Fruit fly (Drosophila melanogaster) whole organism, embryonic: ENCODE data around the gene mRpS35.

Experiments used
- CG1024 ChIP-seq: fragments of 200-800 bp; sonication (Bioruptor generic); IDR thresholded peaks from 2 replicates; pipeline ENCODE4 v1.3.6; 2022; ENCODE audit warnings: missing biosample characterization, missing genetic modification characterization
- CG10431 ChIP-seq: fragments of 200-800 bp; sonication (Bioruptor generic); optimal IDR thresholded peaks from 3 replicates; lab custom pipeline; 2018; ENCODE audit warnings: missing biosample characterization, mild to moderate bottlenecking, missing genetic modification characterization
- CG10543 ChIP-seq: fragments of 200-800 bp; sonication (Bioruptor generic); optimal IDR thresholded peaks from 3 replicates; lab custom pipeline; 2017; ENCODE audit warnings: missing biosample characterization, mild to moderate bottlenecking, missing genetic modification characterization, moderate library complexity
- CG15011 ChIP-seq: fragments of 200-800 bp; sonication (Bioruptor generic); optimal IDR thresholded peaks from 3 replicates; lab custom pipeline; 2018; ENCODE audit warnings: missing biosample characterization, mild to moderate bottlenecking, missing genetic modification characterization
- CG17328 ChIP-seq: fragments of 200-800 bp; sonication (Bioruptor generic); IDR thresholded peaks from 2 replicates; pipeline ENCODE4 v1.3.6; 2022; ENCODE audit warnings: missing biosample characterization, missing genetic modification characterization
- CG17361 ChIP-seq: fragments of 200-800 bp; sonication (Bioruptor generic); IDR thresholded peaks from 3 replicates; pipeline ENCODE4 v1.3.6; 2022; ENCODE audit warnings: missing biosample characterization, missing genetic modification characterization
- CG2129 ChIP-seq: fragments of 200-800 bp; sonication (Bioruptor generic); IDR thresholded peaks from 2 replicates; pipeline ENCODE4 v1.3.6; 2022; ENCODE audit warnings: missing biosample characterization, missing genetic modification characterization; ENCODE audit not compliant: partially characterized antibody
- CG30020 ChIP-seq: fragments of 200-800 bp; optimal IDR thresholded peaks from 2 replicates; lab custom pipeline; 2019; ENCODE audit warnings: missing biosample characterization, mild to moderate bottlenecking, missing genetic modification characterization, moderate library complexity
- CG31224 ChIP-seq: fragments of 200-800 bp; sonication (Bioruptor generic); IDR thresholded peaks from 2 replicates; pipeline ENCODE4 v1.3.6; 2022; ENCODE audit warnings: missing biosample characterization, missing genetic modification characterization
- CG3407 ChIP-seq: fragments of 200-800 bp; sonication (Bioruptor generic); optimal IDR thresholded peaks from 2 replicates; lab custom pipeline; 2018; ENCODE audit warnings: missing biosample characterization, mild to moderate bottlenecking, missing genetic modification characterization
- CG3995 ChIP-seq: fragments of 200-800 bp; sonication (Bioruptor generic); optimal IDR thresholded peaks from 3 replicates; lab custom pipeline; 2016; ENCODE audit warnings: missing biosample characterization, missing genetic modification characterization
- CG4282 ChIP-seq: fragments of 200-800 bp; sonication (Bioruptor generic); optimal IDR thresholded peaks from 2 replicates; lab custom pipeline; 2016; ENCODE audit warnings: missing biosample characterization, missing genetic modification characterization
- CG4424 ChIP-seq: fragments of 200-800 bp; sonication (Bioruptor generic); optimal IDR thresholded peaks from 3 replicates; lab custom pipeline; 2016; ENCODE audit warnings: missing biosample characterization, missing genetic modification characterization
- CG4707 ChIP-seq: fragments of 200-800 bp; sonication (Bioruptor generic); optimal IDR thresholded peaks from 2 replicates; lab custom pipeline; 2018; ENCODE audit warnings: missing biosample characterization, mild to moderate bottlenecking, missing genetic modification characterization, moderate library complexity
- CG4854 ChIP-seq: fragments of 200-800 bp; sonication (Bioruptor generic); optimal IDR thresholded peaks from 2 replicates; lab custom pipeline; 2016; ENCODE audit warnings: missing biosample characterization, missing genetic modification characterization, inconsistent platforms
- CG6654 ChIP-seq: fragments of 200-800 bp; sonication (Bioruptor generic); optimal IDR thresholded peaks from 2 replicates; lab custom pipeline; 2017; ENCODE audit warnings: missing biosample characterization, mild to moderate bottlenecking, missing genetic modification characterization
- CG6689 ChIP-seq: fragments of 200-800 bp; sonication (Bioruptor generic); IDR thresholded peaks from 2 replicates; pipeline ENCODE4 v1.3.6; 2022; ENCODE audit warnings: missing biosample characterization, missing genetic modification characterization
- CG6791 ChIP-seq: fragments of 200-800 bp; sonication (Bioruptor generic); IDR thresholded peaks from 3 replicates; pipeline ENCODE4 v1.3.6; 2022; ENCODE audit warnings: missing biosample characterization, missing genetic modification characterization; ENCODE audit not compliant: partially characterized antibody
- CG7556 ChIP-seq: fragments of 200-800 bp; sonication (Bioruptor generic); optimal IDR thresholded peaks from 2 replicates; lab custom pipeline; 2017; ENCODE audit warnings: missing biosample characterization, mild to moderate bottlenecking, missing genetic modification characterization
- CoRest ChIP-seq: fragments of 200-800 bp; sonication (Bioruptor generic); optimal IDR thresholded peaks from 3 replicates; lab custom pipeline; 2018; ENCODE audit warnings: missing biosample characterization, mild to moderate bottlenecking, missing genetic modification characterization, moderate library complexity
- Dad ChIP-seq: fragments of 200-800 bp; sonication (Bioruptor generic); optimal IDR thresholded peaks from 3 replicates; lab custom pipeline; 2016; ENCODE audit warnings: missing biosample characterization, missing genetic modification characterization
- Drgx ChIP-seq: fragments of 200-800 bp; sonication (Bioruptor generic); IDR thresholded peaks from 2 replicates; pipeline ENCODE4 v1.3.6; 2022; ENCODE audit warnings: missing biosample characterization, missing genetic modification characterization
- E2f2 ChIP-seq: fragments of 200-800 bp; sonication (Bioruptor generic); IDR thresholded peaks from 2 replicates; pipeline ENCODE4 v1.3.6; 2022; ENCODE audit warnings: missing biosample characterization, missing genetic modification characterization
- Fer1 ChIP-seq: fragments of 200-800 bp; sonication (Bioruptor generic); optimal IDR thresholded peaks from 2 replicates; lab custom pipeline; 2017; ENCODE audit warnings: missing biosample characterization, mild to moderate bottlenecking, missing genetic modification characterization
- HLH54F ChIP-seq: fragments of 200-800 bp; sonication (Bioruptor generic); optimal IDR thresholded peaks from 3 replicates; lab custom pipeline; 2016; ENCODE audit warnings: missing biosample characterization, missing genetic modification characterization
- NC2α ChIP-seq: fragments of 200-800 bp; sonication (Bioruptor generic); optimal IDR thresholded peaks from 2 replicates; lab custom pipeline; 2016; ENCODE audit warnings: missing biosample characterization, missing genetic modification characterization
- Nf-YB ChIP-seq: fragments of 200-800 bp; sonication (Bioruptor generic); optimal IDR thresholded peaks from 3 replicates; lab custom pipeline; 2019; ENCODE audit warnings: missing biosample characterization, mild to moderate bottlenecking, missing genetic modification characterization, moderate library complexity
- Nf-YC ChIP-seq: fragments of 200-800 bp; optimal IDR thresholded peaks from 3 replicates; lab custom pipeline; 2019; ENCODE audit warnings: missing biosample characterization, mild to moderate bottlenecking, missing genetic modification characterization, moderate library complexity
- Poxn ChIP-seq: fragments of 200-800 bp; sonication (Bioruptor generic); IDR thresholded peaks from 2 replicates; pipeline ENCODE4 v1.3.6; 2022; ENCODE audit warnings: missing biosample characterization, missing genetic modification characterization
- Ravus ChIP-seq: fragments of 200-800 bp; sonication (Bioruptor generic); IDR thresholded peaks from 2 replicates; pipeline ENCODE4 v1.3.6; 2022; ENCODE audit warnings: missing biosample characterization, missing genetic modification characterization
- TFAM ChIP-seq: fragments of 200-800 bp; sonication (Bioruptor generic); optimal IDR thresholded peaks from 2 replicates; lab custom pipeline; 2017; ENCODE audit warnings: missing biosample characterization, missing genetic modification characterization, inconsistent platforms
- Usf ChIP-seq: fragments of 200-800 bp; sonication (Bioruptor generic); optimal IDR thresholded peaks from 2 replicates; lab custom pipeline; 2017; ENCODE audit warnings: missing genotype, missing biosample characterization, missing genetic modification characterization
- ac ChIP-seq: fragments of 200-800 bp; sonication (Bioruptor generic); optimal IDR thresholded peaks from 3 replicates; lab custom pipeline; 2017; ENCODE audit warnings: missing biosample characterization, mild to moderate bottlenecking, missing genetic modification characterization
- chn ChIP-seq: fragments of 200-800 bp; sonication (Bioruptor generic); optimal IDR thresholded peaks from 2 replicates; lab custom pipeline; 2016; ENCODE audit warnings: missing biosample characterization, missing genetic modification characterization
- disco-r ChIP-seq: fragments of 200-800 bp; sonication (Bioruptor generic); optimal IDR thresholded peaks from 2 replicates; lab custom pipeline; 2016; ENCODE audit warnings: missing biosample characterization, missing genetic modification characterization
- ewg ChIP-seq: fragments of 200-800 bp; sonication (Bioruptor generic); optimal IDR thresholded peaks from 3 replicates; lab custom pipeline; 2017; ENCODE audit warnings: mild to moderate bottlenecking, missing biosample characterization, missing genetic modification reagents, missing genetic modification characterization
- eyg ChIP-seq: fragments of 200-800 bp; sonication (Bioruptor generic); optimal IDR thresholded peaks from 3 replicates; lab custom pipeline; 2016; ENCODE audit warnings: missing biosample characterization, missing genetic modification characterization
- fu2 ChIP-seq: fragments of 200-800 bp; sonication (Bioruptor generic); optimal IDR thresholded peaks from 2 replicates; lab custom pipeline; 2016; ENCODE audit warnings: missing biosample characterization, missing genetic modification characterization
- gem ChIP-seq: fragments of 200-800 bp; sonication (Bioruptor generic); optimal IDR thresholded peaks from 2 replicates; lab custom pipeline; 2019; ENCODE audit warnings: missing biosample characterization, mild to moderate bottlenecking, missing genetic modification characterization, moderate library complexity
- pb ChIP-seq: fragments of 200-800 bp; sonication (Bioruptor generic); optimal IDR thresholded peaks from 3 replicates; lab custom pipeline; 2016; ENCODE audit warnings: missing biosample characterization, missing genetic modification characterization
- pros ChIP-seq: fragments of 200-800 bp; sonication (Bioruptor generic); optimal IDR thresholded peaks from 3 replicates; lab custom pipeline; 2019; ENCODE audit warnings: missing biosample characterization, mild to moderate bottlenecking, missing genetic modification characterization, moderate library complexity
- psq ChIP-seq: fragments of 200-800 bp; sonication (Bioruptor generic); optimal IDR thresholded peaks from 2 replicates; lab custom pipeline; 2017; ENCODE audit warnings: missing biosample characterization, missing genetic modification characterization
- rib ChIP-seq: fragments of 200-800 bp; sonication (Bioruptor generic); IDR thresholded peaks from 2 replicates; pipeline ENCODE4 v1.3.6; 2022; ENCODE audit warnings: missing biosample characterization, missing genetic modification characterization
- sd ChIP-seq: fragments of 200-800 bp; sonication (Bioruptor generic); optimal IDR thresholded peaks from 3 replicates; lab custom pipeline; 2018; ENCODE audit warnings: missing biosample characterization, mild to moderate bottlenecking, missing genetic modification characterization, moderate library complexity
- sim ChIP-seq: fragments of 200-800 bp; sonication (Bioruptor generic); IDR thresholded peaks from 2 replicates; pipeline ENCODE4 v1.3.6; 2022; ENCODE audit warnings: missing biosample characterization, missing genetic modification characterization
- sqz ChIP-seq: fragments of 200-800 bp; sonication (Bioruptor generic); optimal IDR thresholded peaks from 3 replicates; lab custom pipeline; 2018; ENCODE audit warnings: missing biosample characterization, mild to moderate bottlenecking, missing genetic modification characterization
- sug ChIP-seq: fragments of 200-800 bp; optimal IDR thresholded peaks from 2 replicates; lab custom pipeline; 2019; ENCODE audit warnings: missing biosample characterization, mild to moderate bottlenecking, missing genetic modification characterization, moderate library complexity
- tio ChIP-seq: fragments of 200-800 bp; sonication (Bioruptor generic); optimal IDR thresholded peaks from 2 replicates; lab custom pipeline; 2017; ENCODE audit warnings: missing biosample characterization, missing genetic modification characterization, inconsistent platforms
- trem ChIP-seq: fragments of 200-800 bp; optimal IDR thresholded peaks from 3 replicates; lab custom pipeline; 2019; ENCODE audit warnings: missing biosample characterization, mild to moderate bottlenecking, missing genetic modification characterization, moderate library complexity
- zen2 ChIP-seq: fragments of 200-800 bp; sonication (Bioruptor generic); IDR thresholded peaks from 3 replicates; pipeline ENCODE4 v1.3.6; 2022; ENCODE audit warnings: missing biosample characterization, missing genetic modification characterization; ENCODE audit not compliant: partially characterized antibody
- zfh1 ChIP-seq: fragments of 200-800 bp; sonication (Bioruptor generic); IDR thresholded peaks from 3 replicates; pipeline ENCODE4 v1.3.6; 2022; ENCODE audit warnings: missing biosample characterization, missing genetic modification characterization

mRpS35 gene

DNA sequence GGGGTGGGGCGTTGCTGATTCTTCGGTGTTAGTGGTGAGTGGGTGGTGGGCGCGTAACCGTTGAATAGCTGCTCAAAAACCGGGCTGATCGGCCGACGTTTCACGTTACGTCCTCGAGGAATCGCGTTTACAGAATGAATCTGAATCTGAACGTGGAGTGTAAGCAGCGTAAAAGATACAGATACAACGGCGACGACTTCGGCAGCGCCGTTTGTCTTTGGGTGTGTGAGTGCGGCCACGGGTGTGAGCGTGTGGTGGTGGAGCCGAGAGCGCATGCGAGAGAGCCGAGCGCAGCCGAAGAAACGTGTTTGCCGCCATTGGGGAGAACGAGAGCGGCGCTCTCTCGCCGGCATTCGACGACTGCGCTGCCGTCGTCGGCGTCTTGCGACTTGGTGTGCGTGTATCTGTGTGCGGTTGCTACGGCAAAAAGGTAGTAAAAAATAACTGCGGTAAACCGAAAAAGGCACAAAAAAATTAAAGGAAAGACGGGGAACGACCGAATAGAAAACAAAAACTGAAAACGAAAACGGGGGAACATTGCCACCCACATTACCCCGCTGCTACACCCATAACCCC is 40.3 kb downstream of the mRpS35 start (continued):
- peak; percentile 11 for TF ChIP-seq CoRest (tag; lab: Kevin White, UChicago)
- 0 out of 2 replicates have a peak, but pooled peaks have one; percentile 16 for TF ChIP-seq CG17328
- TF ChIP-seq fu2: no peak
- TF ChIP-seq Nf-YB (GFP tag; lab: Kevin White, UChicago): peak; percentile 8
- TF ChIP-seq gem (tag; lab: Kevin White, UChicago): no peak
- no peak for TF ChIP-seq CG31224
- TF ChIP-seq CG3407 (GFP tag; lab: Kevin White, UChicago): no peak
- no peak for TF ChIP-seq Usf
- TF ChIP-seq sug (tag; lab: Kevin White, UChicago): peak; percentile 56
- no peak for TF ChIP-seq TFAM (GFP tag; lab: Kevin White, UChicago)
- peak; percentile 90 for TF ChIP-seq ewg
- no peak for TF ChIP-seq CG4282 (GFP tag; lab: Kevin White, UChicago)
- no peak for TF ChIP-seq CG30020 (tag; lab: Kevin White, UChicago)
- TF ChIP-seq psq: no peak
- peak; percentile 10; the same call in 1 of the 2 replicates for TF ChIP-seq E2f2 (GFP tag; lab: Robert Waterston, UW)
- TF ChIP-seq pros (GFP tag; lab: Kevin White, UChicago): peak; percentile 96
- TF ChIP-seq CG17361 (GFP tag; lab: Robert Waterston, UW): no peak
- no peak for TF ChIP-seq pb (GFP tag; lab: Kevin White, UChicago)
- peak; percentile 41 for TF ChIP-seq CG4707 (GFP tag; lab: Kevin White, UChicago)
- peak; percentile 30 for TF ChIP-seq chn (GFP tag; lab: Kevin White, UChicago)
- TF ChIP-seq Poxn: no peak
- no peak for TF ChIP-seq CG3995 (GFP tag; lab: Kevin White, UChicago)
- TF ChIP-seq disco-r (GFP tag; lab: Kevin White, UChicago): no peak
- peak; percentile 58; the same call in 1 of the 3 replicates for TF ChIP-seq CG6791 (GFP tag; lab: Robert Waterston, UW)
- TF ChIP-seq NC2α (GFP tag; lab: Kevin White, UChicago): no peak
- peak; percentile 62 for TF ChIP-seq Nf-YC
- no peak for TF ChIP-seq tio (GFP tag; lab: Kevin White, UChicago)
- TF ChIP-seq CG7556 (GFP tag; lab: Kevin White, UChicago): no peak
- TF ChIP-seq eyg (GFP tag; lab: Kevin White, UChicago): peak; percentile 26
- TF ChIP-seq sqz (GFP tag; lab: Kevin White, UChicago): peak; percentile 1
- no peak for TF ChIP-seq HLH54F (GFP tag; lab: Kevin White, UChicago)
- TF ChIP-seq zen2: no peak; the same call in 1 of the 3 replicates
- TF ChIP-seq CG2129 (GFP tag; lab: Robert Waterston, UW): no peak
- TF ChIP-seq sd (tag; lab: Kevin White, UChicago): peak; percentile 68
- TF ChIP-seq CG1024 (GFP tag; lab: Robert Waterston, UW): no peak
- TF ChIP-seq Dad (GFP tag; lab: Kevin White, UChicago): no peak
- TF ChIP-seq CG4854 (GFP tag; lab: Kevin White, UChicago): no peak
- TF ChIP-seq Drgx (GFP tag; lab: Robert Waterston, UW): peak; percentile 84
- TF ChIP-seq CG10431 (GFP tag; lab: Kevin White, UChicago): no peak
- TF ChIP-seq ac (GFP tag; lab: Kevin White, UChicago): no peak
- 0 out of 2 replicates have a peak, but pooled peaks have one; percentile 14 for TF ChIP-seq CG6689
- TF ChIP-seq zfh1: peak; percentile 9; the same call in 1 of the 3 replicates
- TF ChIP-seq sim (GFP tag; lab: Robert Waterston, UW): no peak
- TF ChIP-seq trem: peak; percentile 6
- no peak for TF ChIP-seq Ravus (GFP tag; lab: Robert Waterston, UW)
- peak; percentile 77 for TF ChIP-seq Fer1
- no peak for TF ChIP-seq rib
- TF ChIP-seq CG6654: no peak
- no peak for TF ChIP-seq CG15011
- TF ChIP-seq CG4424 (GFP tag; lab: Kevin White, UChicago): peak; percentile 89
- TF ChIP-seq CG10543: peak; percentile 53
